Worm (Caenorhabditis elegans) whole organism, young adult: ENCODE results near the gene H12D21.6.

Source experiments
- B0336.3 ChIP-seq: fragments of 200-800 bp; sonication (Bioruptor generic); IDR thresholded peaks from 2 replicates; pipeline ENCODE4 v1.3.6; 2022; ENCODE audit warnings: missing genetic modification characterization, missing compliant biosample characterization
- F10E7.11 ChIP-seq: sonication (generic microtip); optimal IDR thresholded peaks from 2 replicates; lab custom pipeline; 2017; ENCODE audit warnings: mild to moderate bottlenecking, missing genetic modification characterization, moderate library complexity, missing compliant biosample characterization
- F22D6.2 ChIP-seq: sonication (generic microtip); optimal IDR thresholded peaks from 2 replicates; lab custom pipeline; 2016; ENCODE audit warnings: mild to moderate bottlenecking, missing genetic modification characterization, missing compliant biosample characterization
- F23B12.7 ChIP-seq: sonication (generic microtip); optimal IDR thresholded peaks from 2 replicates; lab custom pipeline; 2017; ENCODE audit warnings: missing genetic modification characterization, mild to moderate bottlenecking, missing compliant biosample characterization, antibody characterized with exemption, moderate library complexity; ENCODE audit not compliant: insufficient read depth
- F37B4.10 ChIP-seq: fragments of 200-800 bp; sonication (Bioruptor generic); IDR thresholded peaks from 2 replicates; pipeline ENCODE4 v1.3.6; 2022; ENCODE audit warnings: missing genetic modification characterization, missing compliant biosample characterization
- F55B11.4 ChIP-seq: sonication (generic microtip); optimal IDR thresholded peaks from 2 replicates; lab custom pipeline; 2016; ENCODE audit warnings: missing compliant biosample characterization, missing genetic modification characterization, borderline replicate concordance; ENCODE audit not compliant: insufficient read depth
- K11D2.4 ChIP-seq: fragments of 200-800 bp; sonication (Bioruptor generic); IDR thresholded peaks from 2 replicates; pipeline ENCODE4 v1.3.6; 2022; ENCODE audit warnings: missing genetic modification reagents, missing genetic modification characterization, missing compliant biosample characterization
- K12H6.12 ChIP-seq: fragments of 200-800 bp; sonication (Bioruptor generic); optimal IDR thresholded peaks from 2 replicates; lab custom pipeline; 2018; ENCODE audit warnings: mild to moderate bottlenecking, missing genetic modification characterization, missing compliant biosample characterization
- Y56A3A.18 ChIP-seq: fragments of 200-800 bp; sonication (Bioruptor generic); IDR thresholded peaks from 2 replicates; pipeline ENCODE4 v1.3.6; 2022; ENCODE audit warnings: missing genetic modification reagents, missing genetic modification characterization, missing compliant biosample characterization
- Y95B8A.8 ChIP-seq: fragments of 200-800 bp; sonication (Bioruptor generic); IDR thresholded peaks from 2 replicates; pipeline ENCODE4 v1.3.6; 2022; ENCODE audit warnings: missing genetic modification reagents, missing genetic modification characterization, missing compliant biosample characterization
- akir-1 ChIP-seq: fragments of 200-800 bp; sonication (Bioruptor generic); optimal IDR thresholded peaks from 2 replicates; lab custom pipeline; 2018; ENCODE audit warnings: mild to moderate bottlenecking, missing genetic modification characterization, moderate library complexity, missing compliant biosample characterization
- atf-7 ChIP-seq: sonication (generic microtip); optimal IDR thresholded peaks from 2 replicates; lab custom pipeline; 2017; ENCODE audit warnings: mild to moderate bottlenecking, missing genetic modification characterization, missing compliant biosample characterization
- athp-1 ChIP-seq: sonication (generic microtip); optimal IDR thresholded peaks from 2 replicates; lab custom pipeline; 2017; ENCODE audit warnings: mild to moderate bottlenecking, missing genetic modification characterization, missing compliant biosample characterization
- attf-3 ChIP-seq: fragments of 200-800 bp; sonication (Bioruptor generic); conservative IDR thresholded peaks from 2 replicates; pipeline ENCODE4 v1.3.6; 2022; ENCODE audit warnings: missing genetic modification reagents, missing genetic modification characterization, missing compliant biosample characterization
- attf-5 ChIP-seq: fragments of 200-800 bp; sonication (Bioruptor generic); optimal IDR thresholded peaks from 2 replicates; lab custom pipeline; 2018; ENCODE audit warnings: mild to moderate bottlenecking, missing genetic modification characterization, missing compliant biosample characterization
- bed-2 ChIP-seq: fragments of 200-800 bp; sonication (Bioruptor generic); IDR thresholded peaks from 2 replicates; pipeline ENCODE4 v1.3.6; 2022; ENCODE audit warnings: missing genetic modification reagents, missing genetic modification characterization, missing compliant biosample characterization
- ceh-58 ChIP-seq: fragments of 200-800 bp; sonication (Bioruptor generic); IDR thresholded peaks from 2 replicates; pipeline ENCODE4 v1.3.6; 2022; ENCODE audit warnings: missing genetic modification characterization, missing compliant biosample characterization
- ceh-91 ChIP-seq: fragments of 200-800 bp; sonication (Bioruptor generic); IDR thresholded peaks from 2 replicates; pipeline ENCODE4 v1.3.6; 2022; ENCODE audit warnings: missing genetic modification reagents, missing genetic modification characterization, missing compliant biosample characterization
- dox-1 ChIP-seq: fragments of 200-800 bp; sonication (Bioruptor generic); IDR thresholded peaks from 2 replicates; pipeline ENCODE4 v1.3.6; 2022; ENCODE audit warnings: missing genetic modification reagents, missing genetic modification characterization, missing compliant biosample characterization
- efl-1 ChIP-seq: fragments of 150-350 bp; optimal IDR thresholded peaks from 2 replicates; lab custom pipeline; 2014; ENCODE audit warnings: missing biosample characterization, missing genetic modification reagents, missing genetic modification characterization
- egrh-3 ChIP-seq: fragments of 200-800 bp; sonication (Bioruptor generic); IDR thresholded peaks from 2 replicates; pipeline ENCODE4 v1.3.6; 2022; ENCODE audit warnings: missing genetic modification reagents, missing genetic modification characterization, missing compliant biosample characterization
- fkh-3 ChIP-seq: sonication (generic microtip); optimal IDR thresholded peaks from 2 replicates; lab custom pipeline; 2016; ENCODE audit warnings: mild to moderate bottlenecking, missing genetic modification characterization, missing compliant biosample characterization
- him-1 ChIP-seq: sonication (generic microtip); optimal IDR thresholded peaks from 2 replicates; lab custom pipeline; 2016; ENCODE audit warnings: missing genotype, missing genetic modification reagents, missing genetic modification characterization, missing compliant biosample characterization
- hmg-20 ChIP-seq: fragments of 200-800 bp; sonication (Bioruptor generic); IDR thresholded peaks from 2 replicates; pipeline ENCODE4 v1.3.6; 2022; ENCODE audit warnings: missing genetic modification reagents, missing genetic modification characterization, missing compliant biosample characterization
- hsf-1 ChIP-seq: fragments of 200-800 bp; sonication (Bioruptor generic); IDR thresholded peaks from 2 replicates; pipeline ENCODE4 v1.3.6; 2022; ENCODE audit warnings: missing genetic modification reagents, missing genetic modification characterization, missing compliant biosample characterization
- lag-1 ChIP-seq: fragments of 200-800 bp; sonication (Bioruptor generic); IDR thresholded peaks from 2 replicates; pipeline ENCODE4 v1.3.6; 2022; ENCODE audit warnings: missing genetic modification reagents, missing genetic modification characterization, missing compliant biosample characterization
- let-526 ChIP-seq: fragments of 200-800 bp; sonication (Bioruptor generic); IDR thresholded peaks from 2 replicates; pipeline ENCODE4 v1.3.6; 2022; ENCODE audit warnings: missing genetic modification reagents, missing genetic modification characterization, missing compliant biosample characterization
- let-607 ChIP-seq, 2 experiments: fragments of 200-800 bp in 1 of 2; sonication (Bioruptor generic) in 1 of 2; sonication (generic microtip) in 1 of 2; optimal IDR thresholded peaks; 2 replicates each; lab custom pipeline; 2016 to 2018; ENCODE audit warnings: mild to moderate bottlenecking in 2 of 2, missing compliant biosample characterization in 2 of 2, missing genetic modification characterization in 2 of 2, moderate library complexity in 2 of 2, missing genotype in 1 of 2
- lin-26 ChIP-seq: fragments of 200-800 bp; sonication (Bioruptor generic); IDR thresholded peaks from 2 replicates; pipeline ENCODE4 v1.3.6; 2022; ENCODE audit warnings: missing genetic modification reagents, missing genetic modification characterization, missing compliant biosample characterization
- lin-40 ChIP-seq: sonication (generic microtip); optimal IDR thresholded peaks from 2 replicates; lab custom pipeline; 2016; ENCODE audit warnings: missing genetic modification characterization, mild to moderate bottlenecking, missing compliant biosample characterization, missing genotype, missing genetic modification reagents
- madf-10 ChIP-seq: sonication (generic microtip); optimal IDR thresholded peaks from 2 replicates; lab custom pipeline; 2016; ENCODE audit warnings: mild to moderate bottlenecking, missing genetic modification characterization, missing compliant biosample characterization
- mcd-1 ChIP-seq: fragments of 200-800 bp; sonication (Bioruptor generic); IDR thresholded peaks from 2 replicates; pipeline ENCODE4 v1.3.6; 2022; ENCODE audit warnings: missing genetic modification reagents, missing genetic modification characterization, missing compliant biosample characterization
- mxl-1 ChIP-seq: sonication (generic microtip); optimal IDR thresholded peaks from 2 replicates; lab custom pipeline; 2016; ENCODE audit warnings: missing genetic modification characterization, missing compliant biosample characterization
- nfya-2 ChIP-seq: fragments of 200-800 bp; sonication (Bioruptor generic); IDR thresholded peaks from 2 replicates; pipeline ENCODE4 v1.3.6; 2022; ENCODE audit warnings: missing genetic modification reagents, missing genetic modification characterization, missing compliant biosample characterization
- nhr-120 ChIP-seq: fragments of 200-800 bp; sonication (Bioruptor generic); IDR thresholded peaks from 2 replicates; pipeline ENCODE4 v1.3.6; 2022; ENCODE audit warnings: missing genetic modification characterization, missing compliant biosample characterization
- nhr-27 ChIP-seq: fragments of 200-800 bp; sonication (Bioruptor generic); optimal IDR thresholded peaks from 2 replicates; lab custom pipeline; 2018; ENCODE audit warnings: mild to moderate bottlenecking, missing genetic modification characterization, moderate library complexity, missing compliant biosample characterization
- nhr-90 ChIP-seq: sonication (generic microtip); optimal IDR thresholded peaks from 2 replicates; lab custom pipeline; 2016; ENCODE audit warnings: missing genotype, mild to moderate bottlenecking, missing genetic modification characterization, missing compliant biosample characterization
- pbrm-1 ChIP-seq: fragments of 200-800 bp; sonication (Bioruptor generic); IDR thresholded peaks from 2 replicates; pipeline ENCODE4 v1.3.6; 2022; ENCODE audit warnings: missing genetic modification reagents, missing genetic modification characterization, missing compliant biosample characterization
- pha-4 ChIP-seq: fragments of 150-350 bp; sonication (generic microtip); optimal IDR thresholded peaks from 2 replicates; lab custom pipeline; 2014; ENCODE audit warnings: missing biosample characterization, missing genetic modification reagents, missing genetic modification characterization
- snpc-1.1 ChIP-seq: sonication (generic microtip); optimal IDR thresholded peaks from 2 replicates; lab custom pipeline; 2017; ENCODE audit warnings: missing genetic modification characterization, mild to moderate bottlenecking, missing compliant biosample characterization, antibody characterized with exemption, moderate library complexity, missing genotype, missing genetic modification reagents; ENCODE audit not compliant: insufficient read depth
- snpc-1.3 ChIP-seq: sonication (generic microtip); optimal IDR thresholded peaks from 2 replicates; lab custom pipeline; 2017; ENCODE audit warnings: missing genetic modification characterization, mild to moderate bottlenecking, missing compliant biosample characterization, antibody characterized with exemption, moderate library complexity, missing genotype, missing genetic modification reagents; ENCODE audit not compliant: insufficient read depth
- tlf-1 ChIP-seq: fragments of 200-800 bp; sonication (Bioruptor generic); optimal IDR thresholded peaks from 2 replicates; lab custom pipeline; 2018; ENCODE audit warnings: mild to moderate bottlenecking, missing genetic modification characterization, missing compliant biosample characterization
- unc-130 ChIP-seq: sonication (generic microtip); optimal IDR thresholded peaks from 2 replicates; lab custom pipeline; 2016; ENCODE audit warnings: missing genetic modification reagents, missing genetic modification characterization, missing compliant biosample characterization
- zim-3 ChIP-seq: sonication (generic microtip); optimal IDR thresholded peaks from 2 replicates; lab custom pipeline; 2017; ENCODE audit warnings: mild to moderate bottlenecking, missing genetic modification characterization, moderate library complexity, missing compliant biosample characterization
- ztf-22 ChIP-seq: fragments of 200-800 bp; sonication (Bioruptor generic); optimal IDR thresholded peaks from 2 replicates; lab custom pipeline; 2018; ENCODE audit warnings: mild to moderate bottlenecking, missing genetic modification characterization, moderate library complexity, missing compliant biosample characterization
- ztf-25 ChIP-seq: fragments of 200-800 bp; sonication (Bioruptor generic); IDR thresholded peaks from 2 replicates; pipeline ENCODE4 v1.3.6; 2022; ENCODE audit warnings: missing genetic modification reagents, missing genetic modification characterization, missing compliant biosample characterization
- ztf-26 ChIP-seq: sonication (generic microtip); optimal IDR thresholded peaks from 2 replicates; lab custom pipeline; 2017; ENCODE audit warnings: missing genetic modification characterization, missing compliant biosample characterization
- ztf-28 ChIP-seq: fragments of 200-800 bp; sonication (Bioruptor generic); IDR thresholded peaks from 2 replicates; pipeline ENCODE4 v1.3.6; 2022; ENCODE audit warnings: missing genetic modification reagents, missing genetic modification characterization, missing compliant biosample characterization

H12D21.6 gene

ce11 chrV:14848510-14849206 is 49.0 kb downstream of the H12D21.6 start:
- TF ChIP-seq egrh-3 (GFP tag; lab: Robert Waterston, UW) (no peak), Y95B8A.8 (GFP tag; lab: Robert Waterston, UW) (no peak), dox-1 (GFP tag; lab: Robert Waterston, UW) (peak; percentile 49; the same call in 1 of the 2 replicates), bed-2 (GFP tag; lab: Robert Waterston, UW) (no peak), him-1 (no peak), athp-1 (tag; lab: Kevin White, UChicago) (no peak), snpc-1.1 (tag; lab: Kevin White, UChicago) (no peak), fkh-3 (tag; lab: Kevin White, UChicago) (no peak), madf-10 (tag; lab: Kevin White, UChicago) (peak; percentile 66), Y56A3A.18 (GFP tag; lab: Robert Waterston, UW) (no peak), lag-1 (GFP tag; lab: Robert Waterston, UW) (no peak), F37B4.10 (no peak), zim-3 (tag; lab: Kevin White, UChicago) (peak; percentile 40), ztf-22 (GFP tag; lab: Kevin White, UChicago) (peak; percentile 61), ztf-25 (GFP tag; lab: Robert Waterston, UW) (no peak), hmg-20 (GFP tag; lab: Robert Waterston, UW) (no peak), K11D2.4 (GFP tag; lab: Robert Waterston, UW) (peak; percentile 62), nhr-27 (tag; lab: Kevin White, UChicago) (no peak), akir-1 (peak; percentile 58), attf-3 (no peak), nfya-2 (GFP tag; lab: Robert Waterston, UW) (no peak), nhr-90 (tag; lab: Kevin White, UChicago) (peak; percentile 44), efl-1 (GFP tag; lab: Kevin White, UChicago) (no peak), ztf-26 (tag; lab: Kevin White, UChicago) (peak; percentile 65), mxl-1 (tag; lab: Kevin White, UChicago) (no peak), ceh-58 (GFP tag; lab: Robert Waterston, UW) (no peak), unc-130 (no peak), F22D6.2 (tag; lab: Kevin White, UChicago) (no peak), lin-40 (tag; lab: Kevin White, UChicago) (peak; percentile 75), ztf-28 (GFP tag; lab: Robert Waterston, UW) (no peak), atf-7 (tag; lab: Kevin White, UChicago) (peak; percentile 60), K12H6.12 (tag; lab: Kevin White, UChicago) (peak; percentile 33), let-526 (GFP tag; lab: Robert Waterston, UW) (peak; percentile 55), F23B12.7 (tag; lab: Kevin White, UChicago) (no peak), pbrm-1 (GFP tag; lab: Robert Waterston, UW) (peak; percentile 72; the same call in 1 of the 2 replicates), B0336.3 (GFP tag; lab: Robert Waterston, UW) (peak; percentile 28; the same call in 1 of the 2 replicates), attf-5 (peak; percentile 72), pha-4 (tag; lab: Kevin White, UChicago) (no peak), F55B11.4 (tag; lab: Kevin White, UChicago) (no peak), let-607 (tag; optimal IDR thresholded peaks at IDR 0.05; lab: Kevin White, UChicago) (peak; percentile 57 to 85), F10E7.11 (tag; lab: Kevin White, UChicago) (no peak), tlf-1 (no peak), hsf-1 (GFP tag; lab: Robert Waterston, UW) (no peak), mcd-1 (GFP tag; lab: Robert Waterston, UW) (0 out of 2 replicates have a peak, but pooled peaks have one; percentile 17), lin-26 (GFP tag; lab: Robert Waterston, UW) (no peak), ceh-91 (GFP tag; lab: Robert Waterston, UW) (no peak), nhr-120 (GFP tag; lab: Robert Waterston, UW) (no peak), snpc-1.3 (tag; lab: Kevin White, UChicago) (no peak)
